In the genomic region with DNA sequence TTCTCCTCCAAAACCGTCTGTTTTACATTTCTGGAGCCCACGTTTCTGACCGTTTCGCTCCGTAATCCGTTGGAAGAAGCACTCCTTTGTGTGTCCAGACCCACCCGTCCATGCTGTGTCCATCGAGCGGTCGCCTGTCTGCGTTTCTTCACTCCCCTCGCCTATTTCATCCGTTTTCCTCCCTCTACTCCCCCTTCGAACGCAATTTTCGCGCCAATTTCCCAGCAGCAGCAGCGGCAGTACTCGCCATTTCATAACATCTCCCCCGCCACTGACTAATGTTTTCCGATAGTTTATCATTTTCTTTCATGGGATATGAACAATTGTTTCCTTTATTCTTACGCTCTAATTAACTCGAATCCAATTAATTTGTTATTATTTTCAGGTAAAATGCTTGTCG, we compare ENCODE assay signal across 4 worm cellular contexts.
TF ChIP-seq lines count a peak whose summit lies in the region.

No protein-coding gene starts in this region.

TF ChIP-seq in whole organism, L2 larva, 48 proteins besides CTCF, POLR2A, EP300 and RAD21 (continues in another document):
- TF ChIP-seq F13H6.1 (tag; optimal IDR thresholded peaks at IDR 0.05; lab: Kevin White, UChicago) (peak; percentile 21), nhr-129 (tag; optimal IDR thresholded peaks at IDR 0.05; lab: Kevin White, UChicago) (peak; percentile 51), nhr-10 (tag; optimal IDR thresholded peaks at IDR 0.05; lab: Kevin White, UChicago) (no peak), dmd-4 (tag; optimal IDR thresholded peaks at IDR 0.05; lab: Kevin White, UChicago) (no peak), unc-62 (GFP tag; optimal IDR thresholded peaks at IDR 0.05; lab: Kevin White, UChicago) (no peak), unc-55 (GFP tag; optimal IDR thresholded peaks at IDR 0.05; lab: Kevin White, UChicago) (peak; percentile 57), nhr-21 (tag; optimal IDR thresholded peaks at IDR 0.05; lab: Kevin White, UChicago) (no peak), lin-11 (tag; optimal IDR thresholded peaks at IDR 0.05; lab: Kevin White, UChicago) (no peak), nhr-77 (tag; optimal IDR thresholded peaks at IDR 0.05; lab: Kevin White, UChicago) (no peak), ztf-1 (GFP tag; conservative IDR thresholded peaks at IDR 0.05; lab: Robert Waterston, UW) (no peak), nhr-11 (tag; optimal IDR thresholded peaks at IDR 0.05; lab: Kevin White, UChicago) (no peak), mdl-1 (tag; optimal IDR thresholded peaks at IDR 0.05; lab: Kevin White, UChicago) (no peak), C34F6.9 (tag; optimal IDR thresholded peaks at IDR 0.05; lab: Kevin White, UChicago) (peak; percentile 51), ztf-11 (tag; optimal IDR thresholded peaks at IDR 0.05; lab: Kevin White, UChicago) (no peak), sem-4 (tag; optimal IDR thresholded peaks at IDR 0.05; lab: Kevin White, UChicago) (no peak), gmeb-1 (tag; optimal IDR thresholded peaks at IDR 0.05; lab: Kevin White, UChicago) (no peak), blmp-1 (tag; optimal IDR thresholded peaks at IDR 0.05; lab: Kevin White, UChicago; ENCODE audit: insufficient read depth) (no peak), aly-2 (tag; optimal IDR thresholded peaks at IDR 0.05; lab: Kevin White, UChicago) (no peak), R02D3.7 (tag; optimal IDR thresholded peaks at IDR 0.05; lab: Kevin White, UChicago) (no peak), nhr-25 (tag; optimal IDR thresholded peaks at IDR 0.05; lab: Kevin White, UChicago) (no peak), lin-13 (GFP tag; optimal IDR thresholded peaks at IDR 0.05; lab: Kevin White, UChicago) (no peak), unc-39 (tag; optimal IDR thresholded peaks at IDR 0.05; lab: Kevin White, UChicago) (no peak), mab-5 (tag; optimal IDR thresholded peaks at IDR 0.05; lab: Kevin White, UChicago) (no peak)

TF ChIP-seq in whole organism, L4 larva, 104 proteins besides CTCF, POLR2A, EP300 and RAD21 (continues in another document):
- TF ChIP-seq T26A8.4 (GFP tag; IDR thresholded peaks at IDR 0.05; lab: Robert Waterston, UW): no peak
- TF ChIP-seq F44E2.7 (GFP tag; IDR thresholded peaks at IDR 0.05; lab: Robert Waterston, UW): no peak
- TF ChIP-seq daf-16 (GFP tag; optimal IDR thresholded peaks at IDR 0.05; lab: Kevin White, UChicago): no peak
- TF ChIP-seq daf-16 (tag; optimal IDR thresholded peaks at IDR 0.05; lab: Kevin White, UChicago): no peak
- TF ChIP-seq R02D3.7 (tag; optimal IDR thresholded peaks at IDR 0.05; lab: Kevin White, UChicago): no peak
- no peak for TF ChIP-seq daf-8 (GFP tag; IDR thresholded peaks at IDR 0.05; lab: Robert Waterston, UW)
- no peak for TF ChIP-seq unc-39 (tag; optimal IDR thresholded peaks at IDR 0.05; lab: Kevin White, UChicago)
- 0 out of 2 replicates have a peak, but pooled peaks have one; percentile 7 for TF ChIP-seq egl-43 (GFP tag; IDR thresholded peaks at IDR 0.05; lab: Robert Waterston, UW)
- no peak for TF ChIP-seq nhr-111 (GFP tag; optimal IDR thresholded peaks at IDR 0.05; lab: Kevin White, UChicago)
- no peak; the same call in 1 of the 2 replicates for TF ChIP-seq lin-38 (GFP tag; IDR thresholded peaks at IDR 0.05; lab: Robert Waterston, UW)
- no peak for TF ChIP-seq dmd-9 (GFP tag; IDR thresholded peaks at IDR 0.05; lab: Robert Waterston, UW)
- TF ChIP-seq set-16 (GFP tag; IDR thresholded peaks at IDR 0.05; lab: Robert Waterston, UW): peak; percentile 53
- peak; percentile 36 for TF ChIP-seq mes-2 (tag; optimal IDR thresholded peaks at IDR 0.05; lab: Kevin White, UChicago; ENCODE audit: poor library complexity, severe bottlenecking)
- TF ChIP-seq dpl-1 (GFP tag; optimal IDR thresholded peaks at IDR 0.05; lab: Kevin White, UChicago): peak; percentile 34
- TF ChIP-seq lim-7 (GFP tag; IDR thresholded peaks at IDR 0.05; lab: Robert Waterston, UW): peak; percentile 61; the same call in 1 of the 2 replicates
- no peak for TF ChIP-seq mdt-29 (GFP tag; IDR thresholded peaks at IDR 0.05; lab: Robert Waterston, UW)
- TF ChIP-seq ctbp-1 (GFP tag; IDR thresholded peaks at IDR 0.05; lab: Robert Waterston, UW): 0 out of 2 replicates have a peak, but pooled peaks have one; percentile 37
- no peak for TF ChIP-seq snpc-1.2 (GFP tag; IDR thresholded peaks at IDR 0.05; lab: Robert Waterston, UW)
- no peak for TF ChIP-seq ceh-62 (tag; optimal IDR thresholded peaks at IDR 0.05; lab: Kevin White, UChicago)
- no peak for TF ChIP-seq php-3 (GFP tag; IDR thresholded peaks at IDR 0.05; lab: Robert Waterston, UW)
- TF ChIP-seq tag-97 (GFP tag; IDR thresholded peaks at IDR 0.05; lab: Robert Waterston, UW): no peak
- no peak for TF ChIP-seq cey-2 (tag; optimal IDR thresholded peaks at IDR 0.05; lab: Kevin White, UChicago; ENCODE audit: borderline replicate concordance, insufficient read depth)

TF ChIP-seq in whole organism, late embryonic, 69 proteins besides CTCF, POLR2A, EP300 and RAD21 (continues in another document):
- TF ChIP-seq unc-42 (tag; optimal IDR thresholded peaks at IDR 0.05; lab: Kevin White, UChicago) (peak; percentile 67), unc-55 (GFP tag; optimal IDR thresholded peaks at IDR 0.05; lab: Kevin White, UChicago) (peak; percentile 27), ceh-48 (tag; optimal IDR thresholded peaks at IDR 0.05; lab: Kevin White, UChicago) (no peak), pha-4 (tag; optimal IDR thresholded peaks at IDR 0.05; lab: Kevin White, UChicago) (no peak), hlh-6 (tag; optimal IDR thresholded peaks at IDR 0.05; lab: Kevin White, UChicago) (peak; percentile 17), rnt-1 (tag; optimal IDR thresholded peaks at IDR 0.05; lab: Kevin White, UChicago) (peak; percentile 4), tbx-2 (tag; optimal IDR thresholded peaks at IDR 0.05; lab: Kevin White, UChicago) (peak; percentile 70), ttx-3 (tag; optimal IDR thresholded peaks at IDR 0.05; lab: Kevin White, UChicago) (no peak), syd-9 (tag; optimal IDR thresholded peaks at IDR 0.05; lab: Kevin White, UChicago) (no peak), sox-4 (tag; optimal IDR thresholded peaks at IDR 0.05; lab: Kevin White, UChicago) (peak; percentile 30), lim-6 (tag; optimal IDR thresholded peaks at IDR 0.05; lab: Kevin White, UChicago) (no peak), nhr-232 (tag; optimal IDR thresholded peaks at IDR 0.05; lab: Kevin White, UChicago) (peak; percentile 7), hlh-8 (tag; optimal IDR thresholded peaks at IDR 0.05; lab: Kevin White, UChicago) (no peak), ets-4 (tag; optimal IDR thresholded peaks at IDR 0.05; lab: Kevin White, UChicago) (peak; percentile 7), ref-2 (tag; optimal IDR thresholded peaks at IDR 0.05; lab: Kevin White, UChicago) (peak; percentile 28), ceh-2 (tag; optimal IDR thresholded peaks at IDR 0.05; lab: Kevin White, UChicago) (peak; percentile 12), ahr-1 (tag; optimal IDR thresholded peaks at IDR 0.05; lab: Kevin White, UChicago) (no peak), nfya-1 (tag; optimal IDR thresholded peaks at IDR 0.05; lab: Kevin White, UChicago) (peak; percentile 39), K02D7.2 (tag; optimal IDR thresholded peaks at IDR 0.05; lab: Kevin White, UChicago) (no peak), T23F11.4 (GFP tag; optimal IDR thresholded peaks at IDR 0.05; lab: Kevin White, UChicago) (no peak), ceh-6 (GFP tag; optimal IDR thresholded peaks at IDR 0.05; lab: Kevin White, UChicago) (peak; percentile 14), npax-4 (tag; optimal IDR thresholded peaks at IDR 0.05; lab: Kevin White, UChicago) (no peak), ceh-22 (tag; optimal IDR thresholded peaks at IDR 0.05; lab: Kevin White, UChicago) (no peak), ceh-31 (tag; optimal IDR thresholded peaks at IDR 0.05; lab: Kevin White, UChicago) (peak; percentile 67), sox-2 (GFP tag; IDR thresholded peaks at IDR 0.05; lab: Robert Waterston, UW) (0 out of 2 replicates have a peak, but pooled peaks have one; percentile 9)

TF ChIP-seq in whole organism, mixed stage, embryonic, 35 proteins besides CTCF, POLR2A, EP300 and RAD21:
- TF ChIP-seq mep-1 (tag; optimal IDR thresholded peaks at IDR 0.05; lab: Kevin White, UChicago) (peak; percentile 11), ces-1 (GFP tag; optimal IDR thresholded peaks at IDR 0.05; lab: Kevin White, UChicago) (peak; percentile 43), ceh-43 (GFP tag; optimal IDR thresholded peaks at IDR 0.05; lab: Kevin White, UChicago) (peak; percentile 17), bed-3 (GFP tag; optimal IDR thresholded peaks at IDR 0.05; lab: Kevin White, UChicago) (no peak), unc-120 (tag; optimal IDR thresholded peaks at IDR 0.05; lab: Kevin White, UChicago; ENCODE audit: poor library complexity, severe bottlenecking) (peak; percentile 39), ham-2 (GFP tag; optimal IDR thresholded peaks at IDR 0.05; lab: Kevin White, UChicago) (peak; percentile 64), nhr-2 (tag; optimal IDR thresholded peaks at IDR 0.05; lab: Kevin White, UChicago) (no peak)
TF ChIP-seq in whole organism, mixed stage, embryonic: peak in this region for 5.
